Worm (Caenorhabditis elegans): ENCODE data around the gene Y82E9BL.3.
"Not testable (repeated sequence)": the region's sequence is repeated elsewhere in the genome, so short reads cannot be mapped to it uniquely, and the experiment has no call there.

Y82E9BL.3 gene

ce11 chrIII:1350745-1351144 lies at the start of gene Y82E9BL.3:
Gene Y82E9BL.3, minus strand, starts transcription at chrIII:1350845.
- TF ChIP-seq dao-5 (tag; optimal IDR thresholded peaks at IDR 0.05): no peak

ce11 chrIII:1399670-1400069 lies 49.0 kb upstream of the Y82E9BL.3 start, which contains the start of gene pals-16:
Gene pals-16, plus strand, starts transcription at chrIII:1399970.
- TF ChIP-seq dao-5 (tag; optimal IDR thresholded peaks at IDR 0.05) (no peak), him-1 (tag; optimal IDR thresholded peaks at IDR 0.05) (no peak), W03F9.2 (tag; optimal IDR thresholded peaks at IDR 0.05) (no peak)

ce11 chrIII:1398183-1398582 lies 47.5 kb upstream of the Y82E9BL.3 start:
- no peak for TF ChIP-seq W03F9.2 (tag; optimal IDR thresholded peaks at IDR 0.05)
- no peak for TF ChIP-seq him-1 (tag; optimal IDR thresholded peaks at IDR 0.05)
- no peak for TF ChIP-seq dao-5 (tag; optimal IDR thresholded peaks at IDR 0.05)

- TF ChIP-seq him-1 (tag; optimal IDR thresholded peaks at IDR 0.05) (no peak), W03F9.2 (tag; optimal IDR thresholded peaks at IDR 0.05) (no peak), dao-5 (tag; optimal IDR thresholded peaks at IDR 0.05) (no peak)
Observed at ce11 chrIII:1395355-1395754, 44.7 kb upstream of the Y82E9BL.3 start.

- no peak for TF ChIP-seq him-1 (tag; optimal IDR thresholded peaks at IDR 0.05)
- TF ChIP-seq dao-5 (tag; optimal IDR thresholded peaks at IDR 0.05): no peak
- TF ChIP-seq W03F9.2 (tag; optimal IDR thresholded peaks at IDR 0.05): no peak
Observed at ce11 chrIII:1392763-1393162, 42.1 kb upstream of the Y82E9BL.3 start.

ce11 chrIII:1391752-1392151 lies 41.1 kb upstream of the Y82E9BL.3 start, which contains the start of gene pals-17:
Gene pals-17, minus strand, starts transcription at chrIII:1391852.
- no peak for TF ChIP-seq dao-5 (tag; optimal IDR thresholded peaks at IDR 0.05)
- no peak for TF ChIP-seq W03F9.2 (tag; optimal IDR thresholded peaks at IDR 0.05)
- TF ChIP-seq him-1 (tag; optimal IDR thresholded peaks at IDR 0.05): no peak

ce11 chrIII:1389988-1390387 lies 39.3 kb upstream of the Y82E9BL.3 start:
- TF ChIP-seq W03F9.2 (tag; optimal IDR thresholded peaks at IDR 0.05): no peak
- no peak for TF ChIP-seq him-1 (tag; optimal IDR thresholded peaks at IDR 0.05)
- no peak for TF ChIP-seq dao-5 (tag; optimal IDR thresholded peaks at IDR 0.05)

- TF ChIP-seq him-1 (tag; optimal IDR thresholded peaks at IDR 0.05): no peak
- TF ChIP-seq W03F9.2 (tag; optimal IDR thresholded peaks at IDR 0.05): no peak
- TF ChIP-seq dao-5 (tag; optimal IDR thresholded peaks at IDR 0.05): no peak
Observed at ce11 chrIII:1388274-1389058, 37.8 kb upstream of the Y82E9BL.3 start, which contains the start of gene pals-20. Gene pals-20, minus strand, starts transcription at chrIII:1388324.

- TF ChIP-seq him-1 (tag; optimal IDR thresholded peaks at IDR 0.05) (no peak), dao-5 (tag; optimal IDR thresholded peaks at IDR 0.05) (no peak), W03F9.2 (tag; optimal IDR thresholded peaks at IDR 0.05) (no peak)
Observed at ce11 chrIII:1384694-1385093, 34.0 kb upstream of the Y82E9BL.3 start.

- no peak for TF ChIP-seq him-1 (tag; optimal IDR thresholded peaks at IDR 0.05)
- TF ChIP-seq dao-5 (tag; optimal IDR thresholded peaks at IDR 0.05): no peak
- no peak for TF ChIP-seq W03F9.2 (tag; optimal IDR thresholded peaks at IDR 0.05)
Observed at ce11 chrIII:1384092-1384491, 33.4 kb upstream of the Y82E9BL.3 start, which contains the start of the genes fbxa-138 and Y82E9BR.5. Gene fbxa-138, minus strand, starts transcription at chrIII:1384252. Gene Y82E9BR.5, plus strand, starts transcription at chrIII:1384370.

- no peak for TF ChIP-seq dao-5 (tag; optimal IDR thresholded peaks at IDR 0.05)
- no peak for TF ChIP-seq him-1 (tag; optimal IDR thresholded peaks at IDR 0.05)
- no peak for TF ChIP-seq W03F9.2 (tag; optimal IDR thresholded peaks at IDR 0.05)
Observed at ce11 chrIII:1383483-1383882, 32.8 kb upstream of the Y82E9BL.3 start.

ce11 chrIII:1380535-1381274 lies 30.1 kb upstream of the Y82E9BL.3 start, which contains the start of the genes pals-21 and Y82E9BR.6:
Gene pals-21, minus strand, starts transcription at chrIII:1380635.
Gene Y82E9BR.6, plus strand, starts transcription at chrIII:1381224.
- no peak for TF ChIP-seq dao-5 (tag; optimal IDR thresholded peaks at IDR 0.05)
- TF ChIP-seq W03F9.2 (tag; optimal IDR thresholded peaks at IDR 0.05): no peak
- TF ChIP-seq him-1 (tag; optimal IDR thresholded peaks at IDR 0.05): no peak

- not testable (repeated sequence) for TF ChIP-seq dao-5, W03F9.2, him-1 (tag; optimal IDR thresholded peaks at IDR 0.05)
Observed at ce11 chrIII:1377903-1378302, 27.3 kb upstream of the Y82E9BL.3 start, which contains the start of gene pals-40. Gene pals-40, minus strand, starts transcription at chrIII:1378003.

ce11 chrIII:1375491-1375890 lies 24.8 kb upstream of the Y82E9BL.3 start, which contains the start of gene Y82E9BR.10:
Gene Y82E9BR.10, minus strand, starts transcription at chrIII:1375591.
- not testable (repeated sequence) for TF ChIP-seq dao-5, him-1, W03F9.2 (tag; optimal IDR thresholded peaks at IDR 0.05)

Data from whole organism, L4/young adult.